Worm (Caenorhabditis elegans): ENCODE results near the gene W08A12.3.
A peak's percentile ranks its signal among the peaks of the same experiment; 100 is the strongest.

W08A12.3 gene

DNA sequence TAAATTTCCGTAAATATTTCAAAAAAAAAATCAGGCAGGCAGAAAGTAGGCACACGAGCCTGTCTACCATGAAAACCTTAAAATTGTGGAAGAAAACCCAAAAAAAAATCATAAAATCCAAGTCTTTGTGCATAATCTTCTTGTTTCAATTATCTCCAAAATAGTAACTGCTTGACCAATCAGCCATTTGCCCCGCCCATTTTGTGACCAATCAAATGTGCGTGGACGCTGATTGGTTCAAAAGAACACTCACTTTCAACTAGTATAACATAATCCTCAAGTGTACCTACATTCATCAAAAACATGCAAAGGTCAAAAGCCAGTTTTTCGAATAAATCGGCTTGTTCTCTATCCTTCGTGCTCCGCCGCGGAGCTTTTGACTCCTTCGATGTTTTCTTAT lies 4.1 kb upstream of the W08A12.3 start:
- TF ChIP-seq W03F9.2 (tag; optimal IDR thresholded peaks at IDR 0.05), result no peak
- TF ChIP-seq dao-5 (tag; optimal IDR thresholded peaks at IDR 0.05), result no peak
- no peak for TF ChIP-seq him-1 (tag; optimal IDR thresholded peaks at IDR 0.05)

DNA sequence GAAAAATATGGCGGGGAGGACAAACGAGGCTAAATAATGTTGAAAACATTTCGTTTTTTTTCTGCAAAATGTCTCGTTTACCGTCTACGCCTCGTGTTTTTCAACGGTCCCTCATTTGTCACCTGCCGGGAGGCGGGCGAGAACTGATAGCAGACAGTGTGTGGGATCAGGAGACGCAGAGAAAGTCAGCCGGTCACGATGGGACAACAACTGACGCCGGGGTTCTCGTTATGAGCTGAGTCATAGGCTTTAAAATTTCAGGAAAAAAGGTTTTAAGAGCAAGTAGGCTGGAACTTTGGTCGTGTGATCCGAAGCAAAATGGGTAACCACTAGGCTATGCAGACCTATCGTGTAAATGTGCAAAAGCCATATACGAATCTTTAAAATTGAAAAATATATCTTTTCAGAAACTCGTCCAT lies 3.1 kb downstream of the W08A12.3 start, which contains the start of gene W08A12.2:
TSS of gene W08A12.2 (minus strand) at position 103 of the 419 bp plus-strand sequence.
- TF ChIP-seq W03F9.2 (tag; optimal IDR thresholded peaks at IDR 0.05) (no peak), him-1 (tag; optimal IDR thresholded peaks at IDR 0.05) (no peak), dao-5 (tag; optimal IDR thresholded peaks at IDR 0.05) (no peak)

ce11 chrV:3686292-3686691 lies 3.6 kb downstream of the W08A12.3 start:
- TF ChIP-seq dao-5 (tag; optimal IDR thresholded peaks at IDR 0.05) (no peak), W03F9.2 (tag; optimal IDR thresholded peaks at IDR 0.05) (no peak), him-1 (tag; optimal IDR thresholded peaks at IDR 0.05) (no peak)

DNA sequence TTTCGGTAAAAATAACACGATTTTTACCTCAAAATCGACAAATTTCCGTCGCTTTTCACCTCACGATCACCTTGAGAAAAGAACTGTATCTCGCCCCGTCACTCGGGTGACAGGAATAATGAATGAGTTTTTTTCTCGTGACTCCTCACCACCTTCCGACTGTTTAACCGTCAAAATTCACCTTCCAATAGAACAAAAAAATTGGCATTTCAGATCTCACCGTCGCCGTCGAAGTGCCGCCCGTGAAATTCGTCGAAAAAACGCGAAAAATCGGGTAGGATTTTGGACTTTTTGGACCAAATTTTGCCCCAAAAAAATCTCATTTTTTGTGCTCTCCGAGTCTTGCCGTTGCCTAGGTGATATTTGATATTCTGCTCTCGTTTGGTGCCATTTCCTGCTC lies 4.2 kb downstream of the W08A12.3 start, which contains the start of gene unc-132:
TSS of gene unc-132 (plus strand) at position 208 of the 400 bp plus-strand sequence.
- TF ChIP-seq dao-5 (tag; optimal IDR thresholded peaks at IDR 0.05) (no peak), him-1 (tag; optimal IDR thresholded peaks at IDR 0.05) (no peak), W03F9.2 (tag; optimal IDR thresholded peaks at IDR 0.05) (no peak)

ce11 chrV:3688733-3689132 lies 6.1 kb downstream of the W08A12.3 start:
- TF ChIP-seq him-1 (tag; optimal IDR thresholded peaks at IDR 0.05), result no peak

DNA sequence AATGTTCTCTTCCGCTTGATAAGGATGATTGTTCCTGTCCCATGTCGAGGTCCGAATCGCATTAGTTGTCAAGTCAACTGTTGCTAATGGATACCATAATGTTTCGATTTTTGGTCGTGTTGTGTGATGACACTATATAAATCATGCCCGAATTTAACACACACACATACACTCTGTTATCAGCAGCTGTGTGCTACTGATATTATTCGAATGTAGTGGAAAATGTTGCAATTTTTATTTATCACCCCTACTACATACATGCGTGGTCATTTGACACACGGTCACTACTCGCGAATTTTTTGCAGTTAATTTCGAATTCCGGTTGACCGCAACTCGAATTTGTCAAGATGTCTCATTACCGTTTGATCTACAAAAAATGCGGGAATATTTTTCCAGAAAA lies 10.0 kb downstream of the W08A12.3 start:
- TF ChIP-seq dao-5 (tag; optimal IDR thresholded peaks at IDR 0.05) (no peak), him-1 (tag; optimal IDR thresholded peaks at IDR 0.05) (no peak), W03F9.2 (tag; optimal IDR thresholded peaks at IDR 0.05) (no peak)

DNA sequence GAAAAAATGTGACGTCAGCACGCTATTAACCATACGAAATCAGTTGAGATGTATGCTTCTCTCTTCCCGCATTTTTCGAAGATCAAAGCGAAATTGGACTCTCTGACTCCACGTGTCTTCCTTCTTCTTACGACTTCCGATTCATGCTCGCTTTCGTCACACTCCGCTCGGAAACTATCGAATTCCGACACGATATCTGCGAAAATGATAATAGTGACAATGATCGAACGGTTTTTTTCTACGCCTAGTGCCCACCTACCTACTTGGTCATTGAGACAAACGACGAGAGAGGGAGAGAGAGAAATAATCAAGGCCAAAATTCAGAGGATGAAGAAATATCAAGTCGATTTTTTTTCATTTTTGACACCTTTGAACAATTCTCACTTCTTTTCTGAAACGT lies 11.0 kb downstream of the W08A12.3 start:
- TF ChIP-seq W03F9.2 (tag; optimal IDR thresholded peaks at IDR 0.05) (no peak), him-1 (tag; optimal IDR thresholded peaks at IDR 0.05) (no peak), dao-5 (tag; optimal IDR thresholded peaks at IDR 0.05) (no peak)

ce11 chrV:3695254-3695653 lies 12.6 kb downstream of the W08A12.3 start:
- TF ChIP-seq him-1 (tag; optimal IDR thresholded peaks at IDR 0.05), result no peak
- TF ChIP-seq W03F9.2 (tag; optimal IDR thresholded peaks at IDR 0.05), result no peak
- TF ChIP-seq dao-5 (tag; optimal IDR thresholded peaks at IDR 0.05), result no peak

ce11 chrV:3697071-3697470 lies 14.4 kb downstream of the W08A12.3 start:
- TF ChIP-seq dao-5 (tag; optimal IDR thresholded peaks at IDR 0.05) (no peak), W03F9.2 (tag; optimal IDR thresholded peaks at IDR 0.05) (no peak), him-1 (tag; optimal IDR thresholded peaks at IDR 0.05) (no peak)

DNA sequence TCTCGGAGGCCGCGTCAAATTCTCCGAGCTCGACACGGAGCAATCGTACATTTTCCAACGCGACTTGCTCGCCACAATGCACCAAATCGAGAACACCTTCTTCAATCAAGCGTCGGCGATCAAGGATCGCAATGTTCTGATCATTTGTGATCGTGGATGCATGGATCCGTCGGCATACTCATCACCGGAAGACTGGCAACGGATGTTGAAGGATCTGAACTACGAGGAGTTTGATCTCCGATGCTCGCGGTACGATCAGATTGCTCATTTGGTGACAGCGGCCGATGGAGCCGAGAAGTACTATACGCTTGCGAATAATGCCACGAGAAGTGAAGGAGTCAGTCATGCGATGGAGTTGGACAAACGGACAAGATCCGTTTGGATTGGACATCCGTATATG lies 15.8 kb downstream of the W08A12.3 start:
- TF ChIP-seq W03F9.2 (tag; optimal IDR thresholded peaks at IDR 0.05) (no peak), him-1 (tag; optimal IDR thresholded peaks at IDR 0.05) (no peak), dao-5 (tag; optimal IDR thresholded peaks at IDR 0.05) (no peak)

ce11 chrV:3702998-3703397 lies 20.3 kb downstream of the W08A12.3 start:
- TF ChIP-seq him-1 (tag; optimal IDR thresholded peaks at IDR 0.05) (no peak), dao-5 (tag; optimal IDR thresholded peaks at IDR 0.05) (no peak), W03F9.2 (tag; optimal IDR thresholded peaks at IDR 0.05) (no peak)

DNA sequence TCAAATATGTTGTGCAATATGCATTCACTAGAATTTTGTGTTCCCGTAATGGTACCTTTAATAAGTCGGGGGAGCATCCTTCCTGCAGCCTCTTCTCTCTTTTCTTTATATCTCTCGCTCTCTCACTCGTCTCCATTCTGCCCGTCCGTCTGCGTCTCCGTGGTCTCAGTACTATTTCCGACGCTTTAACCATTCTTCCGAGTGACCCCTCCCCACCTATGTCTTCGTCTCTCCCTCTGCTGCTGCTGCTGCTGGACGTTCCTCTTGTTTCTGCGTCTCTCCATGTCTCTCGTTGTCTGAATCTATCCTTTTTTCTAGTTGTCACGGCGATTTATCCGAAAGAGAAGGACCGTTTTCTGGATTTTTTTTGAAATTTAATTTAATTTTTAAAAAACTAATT lies 21.2 kb downstream of the W08A12.3 start:
- TF ChIP-seq him-1 (tag; optimal IDR thresholded peaks at IDR 0.05) (peak; percentile 61), W03F9.2 (tag; optimal IDR thresholded peaks at IDR 0.05) (no peak)

DNA sequence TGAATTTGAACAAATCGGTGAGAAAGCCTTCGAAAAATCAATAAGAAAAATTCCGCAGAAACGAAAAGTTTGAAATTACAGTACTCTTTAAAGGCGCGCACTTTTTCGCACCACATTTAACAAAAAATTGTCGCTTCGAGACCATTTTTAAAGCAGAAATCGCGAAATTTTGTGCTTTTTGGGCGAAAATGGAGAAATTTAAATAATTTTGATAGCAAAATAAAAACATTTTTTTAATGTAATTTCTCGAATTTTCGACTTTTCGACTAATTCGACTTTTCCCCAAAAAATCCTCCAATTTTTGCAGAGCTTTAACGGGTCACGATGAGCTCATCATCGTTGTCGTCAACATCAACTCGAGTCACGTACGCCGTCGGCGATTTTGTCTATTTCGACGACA lies 22.0 kb downstream of the W08A12.3 start, which contains the start of gene lin-40:
TSS of gene lin-40 (plus strand) at position 301 of the 400 bp plus-strand sequence.
- TF ChIP-seq him-1 (tag; optimal IDR thresholded peaks at IDR 0.05) (no peak), dao-5 (tag; optimal IDR thresholded peaks at IDR 0.05) (no peak), W03F9.2 (tag; optimal IDR thresholded peaks at IDR 0.05) (no peak)

DNA sequence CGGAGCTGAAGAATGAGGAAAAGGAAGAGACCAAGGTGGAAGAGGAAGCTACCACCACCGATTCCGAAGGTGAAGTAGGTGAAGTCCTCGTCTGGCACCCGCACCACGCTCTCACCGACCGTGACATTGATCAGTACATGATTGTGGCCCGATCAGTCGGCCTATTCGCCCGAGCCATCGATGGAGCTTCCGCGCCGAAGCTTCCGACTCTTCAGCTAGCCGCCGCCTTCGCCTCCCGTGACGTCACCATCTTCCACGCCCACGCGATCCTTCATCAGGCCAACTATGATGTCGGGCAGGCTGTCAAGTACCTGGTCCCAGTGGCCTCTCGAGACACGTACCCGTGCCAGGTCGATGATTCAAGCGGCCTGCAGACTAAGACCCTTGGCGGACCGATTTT lies 23.5 kb downstream of the W08A12.3 start:
- TF ChIP-seq dao-5 (tag; optimal IDR thresholded peaks at IDR 0.05) (no peak), W03F9.2 (tag; optimal IDR thresholded peaks at IDR 0.05) (no peak), him-1 (tag; optimal IDR thresholded peaks at IDR 0.05) (no peak)

- TF ChIP-seq dao-5 (tag; optimal IDR thresholded peaks at IDR 0.05) (no peak), him-1 (tag; optimal IDR thresholded peaks at IDR 0.05) (no peak), W03F9.2 (tag; optimal IDR thresholded peaks at IDR 0.05) (no peak)
Observed at ce11 chrV:3706893-3707292, 24.2 kb downstream of the W08A12.3 start.

- TF ChIP-seq him-1 (tag; optimal IDR thresholded peaks at IDR 0.05) (no peak), dao-5 (tag; optimal IDR thresholded peaks at IDR 0.05) (no peak), W03F9.2 (tag; optimal IDR thresholded peaks at IDR 0.05) (no peak)
Observed at ce11 chrV:3711544-3711943, 28.9 kb downstream of the W08A12.3 start.

Measured in whole organism, L4/young adult.